Fruit fly (Drosophila melanogaster) whole organism, embryonic: Measurements from ENCODE around the gene PolG2.
A peak's percentile ranks its signal among the peaks of the same experiment; 100 is the strongest.

Experiments
- Abd-B ChIP-seq: fragments of 200-800 bp; sonication (Bioruptor generic); optimal IDR thresholded peaks from 2 replicates; lab custom pipeline; 2018; ENCODE audit warnings: missing biosample characterization, mild to moderate bottlenecking, missing genetic modification characterization, moderate library complexity
- Asciz ChIP-seq: fragments of 200-800 bp; sonication (Bioruptor generic); optimal IDR thresholded peaks from 2 replicates; lab custom pipeline; 2017; ENCODE audit warnings: missing biosample characterization, mild to moderate bottlenecking, missing genetic modification characterization, missing genetic modification reagents
- CG10209 ChIP-seq: fragments of 200-800 bp; sonication (Bioruptor generic); optimal IDR thresholded peaks from 3 replicates; lab custom pipeline; 2017; ENCODE audit warnings: missing biosample characterization, mild to moderate bottlenecking, missing genetic modification characterization, missing genetic modification reagents
- CG10274 ChIP-seq: fragments of 200-800 bp; sonication (Bioruptor generic); optimal IDR thresholded peaks from 3 replicates; lab custom pipeline; 2017; ENCODE audit warnings: missing biosample characterization, mild to moderate bottlenecking, missing genetic modification characterization
- CG11085 ChIP-seq: fragments of 200-800 bp; sonication (Bioruptor generic); IDR thresholded peaks from 2 replicates; pipeline ENCODE4 v1.3.6; 2022; ENCODE audit warnings: missing biosample characterization, missing genetic modification characterization
- CG13287 ChIP-seq: fragments of 200-800 bp; sonication (Bioruptor generic); IDR thresholded peaks from 2 replicates; pipeline ENCODE4 v1.3.6; 2022; ENCODE audit warnings: missing biosample characterization, missing genetic modification characterization; ENCODE audit not compliant: partially characterized antibody
- CG13424 ChIP-seq: fragments of 200-800 bp; sonication (Bioruptor generic); optimal IDR thresholded peaks from 2 replicates; lab custom pipeline; 2019; ENCODE audit warnings: missing biosample characterization, mild to moderate bottlenecking, missing genetic modification characterization, moderate library complexity
- CG13894 ChIP-seq: fragments of 200-800 bp; sonication (Bioruptor generic); optimal IDR thresholded peaks from 3 replicates; lab custom pipeline; 2018; ENCODE audit warnings: missing biosample characterization, mild to moderate bottlenecking, missing genetic modification characterization, moderate library complexity
- CG14710 ChIP-seq: fragments of 200-800 bp; sonication (Bioruptor generic); optimal IDR thresholded peaks from 3 replicates; lab custom pipeline; 2019; ENCODE audit warnings: missing biosample characterization, mild to moderate bottlenecking, missing genetic modification characterization, moderate library complexity
- CG15269 ChIP-seq: fragments of 200-800 bp; sonication (Bioruptor generic); optimal IDR thresholded peaks from 2 replicates; lab custom pipeline; 2018; ENCODE audit warnings: missing biosample characterization, mild to moderate bottlenecking, missing genetic modification characterization, moderate library complexity
- CG1602 ChIP-seq: fragments of 200-800 bp; sonication (Bioruptor generic); optimal IDR thresholded peaks from 3 replicates; lab custom pipeline; 2016; ENCODE audit warnings: missing biosample characterization, missing genetic modification characterization
- CG16813 ChIP-seq: fragments of 200-800 bp; sonication (Bioruptor generic); IDR thresholded peaks from 3 replicates; pipeline ENCODE4 v1.3.6; 2022; ENCODE audit warnings: missing biosample characterization, missing genetic modification characterization; ENCODE audit not compliant: partially characterized antibody
- CG17568 ChIP-seq: fragments of 200-800 bp; sonication (Bioruptor generic); optimal IDR thresholded peaks from 2 replicates; lab custom pipeline; 2018; ENCODE audit warnings: missing biosample characterization, mild to moderate bottlenecking, missing genetic modification characterization, moderate library complexity
- CG17612 ChIP-seq: fragments of 200-800 bp; sonication (Bioruptor generic); IDR thresholded peaks from 2 replicates; pipeline ENCODE4 v1.3.6; 2022; ENCODE audit warnings: missing biosample characterization, missing genetic modification characterization
- CG2129 ChIP-seq: fragments of 200-800 bp; sonication (Bioruptor generic); IDR thresholded peaks from 2 replicates; pipeline ENCODE4 v1.3.6; 2022; ENCODE audit warnings: missing biosample characterization, missing genetic modification characterization; ENCODE audit not compliant: partially characterized antibody
- CG2875 ChIP-seq: fragments of 200-800 bp; sonication (Bioruptor generic); optimal IDR thresholded peaks from 2 replicates; lab custom pipeline; 2017; ENCODE audit warnings: missing biosample characterization, mild to moderate bottlenecking, missing genetic modification characterization, missing genetic modification reagents
- CG3847 ChIP-seq: fragments of 200-800 bp; sonication (Bioruptor generic); IDR thresholded peaks from 2 replicates; pipeline ENCODE4 v1.3.6; 2022; ENCODE audit warnings: missing biosample characterization, missing genetic modification characterization
- CG7556 ChIP-seq: fragments of 200-800 bp; sonication (Bioruptor generic); optimal IDR thresholded peaks from 2 replicates; lab custom pipeline; 2017; ENCODE audit warnings: missing biosample characterization, mild to moderate bottlenecking, missing genetic modification characterization
- CG7839 ChIP-seq: fragments of 200-800 bp; sonication (Bioruptor generic); optimal IDR thresholded peaks from 3 replicates; lab custom pipeline; 2018; ENCODE audit warnings: missing biosample characterization, mild to moderate bottlenecking, missing genetic modification characterization, moderate library complexity
- CG8089 ChIP-seq: fragments of 200-800 bp; sonication (Bioruptor generic); optimal IDR thresholded peaks from 3 replicates; lab custom pipeline; 2016; ENCODE audit warnings: missing biosample characterization, missing genetic modification characterization
- CG8944 ChIP-seq: fragments of 200-800 bp; sonication (Bioruptor generic); optimal IDR thresholded peaks from 3 replicates; lab custom pipeline; 2016; ENCODE audit warnings: missing biosample characterization, missing genetic modification characterization
- D19A ChIP-seq: fragments of 200-800 bp; optimal IDR thresholded peaks from 3 replicates; lab custom pipeline; 2019; ENCODE audit warnings: missing biosample characterization, mild to moderate bottlenecking, missing genetic modification characterization, moderate library complexity
- Dip2 ChIP-seq: fragments of 200-800 bp; sonication (Bioruptor generic); IDR thresholded peaks from 2 replicates; pipeline ENCODE4 v1.3.6; 2022; ENCODE audit warnings: missing biosample characterization, missing genetic modification characterization
- Fer3 ChIP-seq: fragments of 200-800 bp; sonication (Bioruptor generic); optimal IDR thresholded peaks from 2 replicates; lab custom pipeline; 2018; ENCODE audit warnings: missing biosample characterization, mild to moderate bottlenecking, missing genetic modification characterization, moderate library complexity
- H15 ChIP-seq: fragments of 200-800 bp; sonication (Bioruptor generic); IDR thresholded peaks from 3 replicates; pipeline ENCODE4 v1.3.6; 2022; ENCODE audit warnings: missing biosample characterization, missing genetic modification characterization
- Hr51 ChIP-seq, 2 experiments: fragments of 200-800 bp; sonication (Bioruptor generic); optimal IDR thresholded peaks; 2 replicates in 1 of 2; 3 replicates in 1 of 2; lab custom pipeline; 2016 to 2018; ENCODE audit warnings: missing biosample characterization in 2 of 2, missing genetic modification characterization in 2 of 2, mild to moderate bottlenecking in 1 of 2, moderate library complexity in 1 of 2
- Kr ChIP-seq: fragments of 200-800 bp; sonication (Bioruptor generic); optimal IDR thresholded peaks from 2 replicates; lab custom pipeline; 2017; ENCODE audit warnings: missing biosample characterization, mild to moderate bottlenecking, missing genetic modification characterization
- Meics ChIP-seq: fragments of 200-800 bp; sonication (Bioruptor generic); optimal IDR thresholded peaks from 2 replicates; lab custom pipeline; 2017; ENCODE audit warnings: missing biosample characterization, mild to moderate bottlenecking, missing genetic modification characterization
- NC2β ChIP-seq: fragments of 200-800 bp; sonication (Bioruptor generic); optimal IDR thresholded peaks from 2 replicates; lab custom pipeline; 2016; ENCODE audit warnings: missing biosample characterization, missing genetic modification characterization
- Oli ChIP-seq: fragments of 200-800 bp; sonication (Bioruptor generic); optimal IDR thresholded peaks from 2 replicates; lab custom pipeline; 2018; ENCODE audit warnings: missing biosample characterization, mild to moderate bottlenecking, missing genetic modification characterization, moderate library complexity
- Rfx ChIP-seq: fragments of 200-800 bp; sonication (Bioruptor generic); IDR thresholded peaks from 2 replicates; pipeline ENCODE4 v1.3.6; 2022; ENCODE audit warnings: missing biosample characterization, missing genetic modification characterization
- Sox102F ChIP-seq: fragments of 200-800 bp; sonication (Bioruptor generic); optimal IDR thresholded peaks from 2 replicates; lab custom pipeline; 2018; ENCODE audit warnings: missing biosample characterization, mild to moderate bottlenecking, missing genetic modification characterization, moderate library complexity
- ap ChIP-seq: fragments of 200-800 bp; sonication (Bioruptor generic); IDR thresholded peaks from 2 replicates; pipeline ENCODE4 v1.3.6; 2022; ENCODE audit warnings: missing biosample characterization, missing genetic modification characterization
- chinmo ChIP-seq: fragments of 200-800 bp; sonication (Bioruptor generic); IDR thresholded peaks from 4 replicates; pipeline ENCODE4 v1.3.6; 2022; ENCODE audit warnings: missing biosample characterization, missing genetic modification characterization; ENCODE audit not compliant: partially characterized antibody
- ci ChIP-seq: fragments of 200-800 bp; sonication (Bioruptor generic); IDR thresholded peaks from 3 replicates; pipeline ENCODE4 v1.3.6; 2022; ENCODE audit warnings: missing biosample characterization, missing genetic modification characterization
- danr ChIP-seq: fragments of 200-800 bp; sonication (Bioruptor generic); IDR thresholded peaks from 2 replicates; pipeline ENCODE4 v1.3.6; 2022; ENCODE audit warnings: missing biosample characterization, missing genetic modification characterization
- dm ChIP-seq: fragments of 200-800 bp; sonication (Bioruptor generic); optimal IDR thresholded peaks from 3 replicates; lab custom pipeline; 2016; ENCODE audit warnings: missing biosample characterization, missing genetic modification characterization
- exex ChIP-seq: fragments of 200-800 bp; sonication (Bioruptor generic); optimal IDR thresholded peaks from 4 replicates; lab custom pipeline; 2018; ENCODE audit warnings: missing biosample characterization, mild to moderate bottlenecking, missing genetic modification characterization, moderate library complexity
- eyg ChIP-seq: fragments of 200-800 bp; sonication (Bioruptor generic); optimal IDR thresholded peaks from 3 replicates; lab custom pipeline; 2016; ENCODE audit warnings: missing biosample characterization, missing genetic modification characterization
- gce ChIP-seq: fragments of 200-800 bp; sonication (Bioruptor generic); IDR thresholded peaks from 3 replicates; pipeline ENCODE4 v1.3.6; 2022; ENCODE audit warnings: missing biosample characterization, missing genetic modification characterization
- lab ChIP-seq: fragments of 200-800 bp; sonication (Bioruptor generic); optimal IDR thresholded peaks from 3 replicates; lab custom pipeline; 2017; ENCODE audit warnings: missing biosample characterization, missing genetic modification characterization, mild to moderate bottlenecking, moderate library complexity, missing genetic modification reagents
- pan ChIP-seq, 4 experiments: fragments of >200 bp in 3 of 4; fragments of 200-800 bp in 1 of 4; sonication (Bioruptor generic) in 1 of 4; optimal IDR thresholded peaks in 3 of 4; IDR thresholded peaks in 1 of 4; 2 replicates each; pipeline versions ENCODE4 v1.3.6 to Lab custom; 2017 to 2022; ENCODE audit warnings: missing biosample characterization in 2 of 4, missing genetic modification characterization in 2 of 4, mixed read lengths in 1 of 4
- ro ChIP-seq: fragments of 200-800 bp; sonication (Bioruptor generic); IDR thresholded peaks from 2 replicates; pipeline ENCODE4 v1.3.6; 2022; ENCODE audit warnings: missing biosample characterization, missing genetic modification characterization
- sc ChIP-seq, 3 experiments: fragments of >200 bp in 2 of 3; fragments of 200-800 bp in 1 of 3; sonication (Bioruptor generic) in 1 of 3; optimal IDR thresholded peaks; 2 replicates in 2 of 3; 3 replicates in 1 of 3; lab custom pipeline; 2017; ENCODE audit warnings: mild to moderate bottlenecking in 1 of 3, missing biosample characterization in 1 of 3, missing genetic modification characterization in 1 of 3, missing genetic modification reagents in 1 of 3
- schlank ChIP-seq: fragments of 200-800 bp; sonication (Bioruptor generic); optimal IDR thresholded peaks from 2 replicates; lab custom pipeline; 2018; ENCODE audit warnings: missing biosample characterization, mild to moderate bottlenecking, missing genetic modification characterization
- sens ChIP-seq: fragments of 200-800 bp; sonication (Bioruptor generic); peaks from one replicate; lab custom pipeline; 2016; ENCODE audit warnings: missing biosample characterization, missing genetic modification characterization
- tin ChIP-seq: fragments of 200-800 bp; sonication (Bioruptor generic); optimal IDR thresholded peaks from 3 replicates; lab custom pipeline; 2016; ENCODE audit warnings: missing biosample characterization, missing genetic modification characterization

PolG2 gene

dm6 chr2L:13838647-13839390, 5.9 kb upstream of the PolG2 start (continued):
- TF ChIP-seq ro (GFP tag; lab: Robert Waterston, UW) (no peak), Abd-B (GFP tag; lab: Kevin White, UChicago) (no peak), Hr51 (GFP tag; optimal IDR thresholded peaks at IDR 0.05; lab: Kevin White, UChicago) (peak in 1 of 2 experiments; percentile 43), CG7839 (tag; lab: Kevin White, UChicago) (peak; percentile 22), CG3847 (GFP tag; lab: Robert Waterston, UW) (no peak), CG7556 (GFP tag; lab: Kevin White, UChicago) (no peak), CG13287 (no peak), CG8089 (GFP tag; lab: Kevin White, UChicago) (peak; percentile 9), H15 (no peak), Meics (GFP tag; lab: Kevin White, UChicago) (peak; percentile 50), NC2β (GFP tag; lab: Kevin White, UChicago) (peak; percentile 23), Kr (GFP tag; lab: Kevin White, UChicago) (peak; percentile 26), CG11085 (GFP tag; lab: Robert Waterston, UW) (no peak), pan (optimal IDR thresholded peaks at IDR 0.05; lab: Kevin White, UChicago) (no peak), pan (GFP tag; optimal IDR thresholded peaks at IDR 0.05 in 1 of 2, IDR thresholded peaks at IDR 0.05 in 1 of 2) (peak in 1 of 2 experiments; percentile 22), CG2129 (no peak), CG13424 (peak; percentile 22), CG17568 (GFP tag; lab: Kevin White, UChicago) (peak; percentile 20), danr (GFP tag; lab: Robert Waterston, UW) (no peak), exex (tag; lab: Kevin White, UChicago) (peak; percentile 82), schlank (tag; lab: Kevin White, UChicago) (peak; percentile 11), dm (GFP tag; lab: Kevin White, UChicago) (no peak), sc (optimal IDR thresholded peaks at IDR 0.05; lab: Kevin White, UChicago) (no peak), sc (GFP tag; optimal IDR thresholded peaks at IDR 0.05; lab: Kevin White, UChicago) (peak; percentile 16), CG14710 (tag; lab: Kevin White, UChicago) (no peak), eyg (no peak), CG16813 (GFP tag; lab: Robert Waterston, UW) (no peak), CG10209 (GFP tag; lab: Kevin White, UChicago) (peak; percentile 16), Dip2 (GFP tag; lab: Robert Waterston, UW) (no peak), Oli (tag; lab: Kevin White, UChicago) (peak; percentile 12), Sox102F (no peak), CG2875 (GFP tag; lab: Kevin White, UChicago) (peak; percentile 9), CG10274 (GFP tag; lab: Kevin White, UChicago) (no peak), ap (GFP tag; lab: Robert Waterston, UW) (no peak), Fer3 (tag; lab: Kevin White, UChicago) (peak; percentile 8), D19A (tag; lab: Kevin White, UChicago) (peak; percentile 80), CG17612 (GFP tag; lab: Robert Waterston, UW) (no peak), ci (0 out of 3 replicates have a peak, but pooled peaks have one; percentile 24), Asciz (peak; percentile 4), CG13894 (tag; lab: Kevin White, UChicago) (peak; percentile 54), Rfx (GFP tag; lab: Robert Waterston, UW) (peak; percentile 36), tin (GFP tag; lab: Kevin White, UChicago) (no peak), CG15269 (tag; lab: Kevin White, UChicago) (peak; percentile 58), sens (GFP tag; lab: Kevin White, UChicago) (peak; percentile 84), chinmo (GFP tag; lab: Robert Waterston, UW) (peak; percentile 72; the same call in 2 of the 4 replicates), CG8944 (GFP tag; lab: Kevin White, UChicago) (no peak), CG1602 (GFP tag; lab: Kevin White, UChicago) (no peak), lab (GFP tag; lab: Kevin White, UChicago) (peak; percentile 67), gce (GFP tag; lab: Robert Waterston, UW) (0 out of 3 replicates have a peak, but pooled peaks have one; percentile 15)
